Worm (Caenorhabditis elegans) whole organism, late embryonic: ENCODE data around the gene mak-1.

Experiments
- pha-4 ChIP-seq: fragments of 150-350 bp; optimal IDR thresholded peaks from 2 replicates; lab custom pipeline; 2018; ENCODE audit warnings: missing biosample characterization, missing genetic modification reagents, missing genetic modification characterization
- tbx-2 ChIP-seq: sonication (generic microtip); optimal IDR thresholded peaks from 2 replicates; lab custom pipeline; 2016; ENCODE audit warnings: missing genetic modification characterization, missing compliant biosample characterization
- ttx-3 ChIP-seq: sonication (generic microtip); optimal IDR thresholded peaks from 2 replicates; lab custom pipeline; 2016; ENCODE audit warnings: missing genetic modification reagents, missing genetic modification characterization, missing compliant biosample characterization

ce11 chrII:8766897-8767296 is 23.0 kb downstream of the mak-1 start, which contains the start of gene pah-1:
- TF ChIP-seq tbx-2 (no peak), ttx-3 (tag; lab: Kevin White, UChicago) (no peak), pha-4 (tag; lab: Kevin White, UChicago) (no peak)
